Fruit fly (Drosophila melanogaster): ENCODE results near the gene CG8281.

The CG8281 gene

dm6 chr3L:7953728-7954127 lies 41.5 kb downstream of the CG8281 start:
- TF ChIP-seq CG17801 (GFP tag; optimal IDR thresholded peaks at IDR 0.05; ENCODE audit: partially characterized antibody) = no peak

- TF ChIP-seq CG17801 (GFP tag; optimal IDR thresholded peaks at IDR 0.05; ENCODE audit: partially characterized antibody) = no peak
Measured at dm6 chr3L:7954967-7955366, 42.7 kb downstream of the CG8281 start.

- TF ChIP-seq CG17801 (GFP tag; optimal IDR thresholded peaks at IDR 0.05; ENCODE audit: partially characterized antibody) = no peak
Measured at dm6 chr3L:7956718-7957117, 44.5 kb downstream of the CG8281 start.

- TF ChIP-seq CG17801 (GFP tag; optimal IDR thresholded peaks at IDR 0.05; ENCODE audit: partially characterized antibody) = no peak
Measured at dm6 chr3L:7958083-7958482, 45.8 kb downstream of the CG8281 start.

dm6 chr3L:7958590-7959180 lies 46.4 kb downstream of the CG8281 start:
- TF ChIP-seq CG17801 (GFP tag; optimal IDR thresholded peaks at IDR 0.05; ENCODE audit: partially characterized antibody) = no peak

- TF ChIP-seq CG17801 (GFP tag; optimal IDR thresholded peaks at IDR 0.05; ENCODE audit: partially characterized antibody) = peak; percentile 62
Measured at dm6 chr3L:7960707-7961695, 48.7 kb downstream of the CG8281 start.

dm6 chr3L:7961973-7962753 lies 49.9 kb downstream of the CG8281 start:
- no peak for TF ChIP-seq CG17801 (GFP tag; optimal IDR thresholded peaks at IDR 0.05; ENCODE audit: partially characterized antibody)

dm6 chr3L:7963022-7963421 lies 50.8 kb downstream of the CG8281 start:
- TF ChIP-seq CG17801 (GFP tag; optimal IDR thresholded peaks at IDR 0.05; ENCODE audit: partially characterized antibody) = no peak
